Worm (Caenorhabditis elegans): Measurements from ENCODE around the gene sams-1.

Gene sams-1

DNA sequence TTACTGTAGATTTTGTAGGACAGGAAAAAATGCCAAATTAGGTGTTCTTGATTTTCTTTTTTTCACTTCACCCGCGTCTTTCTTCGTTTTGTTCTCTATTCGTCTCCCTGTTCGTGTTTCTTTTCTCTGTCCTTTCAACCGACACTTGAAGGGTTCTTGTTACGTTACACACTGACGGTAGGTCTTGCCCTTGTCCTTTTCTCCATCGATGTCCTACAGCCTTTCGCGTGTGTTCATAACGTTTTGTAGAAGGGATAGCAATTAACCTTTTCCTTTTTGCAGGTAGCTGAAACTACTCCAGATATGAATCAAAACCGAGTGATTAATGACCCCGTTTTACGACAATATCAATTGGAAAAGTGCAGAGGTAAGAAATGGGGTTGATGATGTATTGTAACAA, 41.6 kb upstream of the sams-1 start, which contains the start of gene F55G7.1 (continued):
- peak in 1 of 2 experiments; percentile 95 for TF ChIP-seq unc-62 (GFP tag; optimal IDR thresholded peaks at IDR 0.05 in 1 of 2)
- no peak for TF ChIP-seq unc-62 (tag; optimal IDR thresholded peaks at IDR 0.05)
- TF ChIP-seq lin-1 (GFP tag; IDR thresholded peaks at IDR 0.05): no peak

DNA sequence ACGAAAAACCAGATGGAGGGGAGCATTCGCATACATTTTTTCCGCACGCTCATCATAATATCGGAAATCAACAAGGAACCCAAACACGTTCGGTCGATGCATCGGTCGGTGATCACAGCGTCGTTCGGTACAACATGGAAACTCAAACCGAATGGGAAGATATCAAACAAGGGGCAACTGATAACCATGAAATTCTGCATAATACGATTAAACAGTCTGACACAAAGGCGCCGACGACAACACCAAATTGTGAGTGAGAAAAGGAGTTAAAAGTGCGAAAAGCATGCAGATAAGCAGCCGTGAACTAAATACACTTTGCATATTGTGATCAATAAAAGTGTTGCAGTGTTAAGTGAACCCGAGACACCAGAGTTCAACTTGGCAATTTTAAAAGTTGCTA, 40.5 kb upstream of the sams-1 start:
- TF ChIP-seq spr-3 (GFP tag; optimal IDR thresholded peaks at IDR 0.05) (no peak), hlh-11 (tag; optimal IDR thresholded peaks at IDR 0.05) (peak; percentile 58), pqm-1 (tag; optimal IDR thresholded peaks at IDR 0.05) (peak; percentile 29), nhr-48 (tag; optimal IDR thresholded peaks at IDR 0.05) (peak; percentile 8), dve-1 (tag; optimal IDR thresholded peaks at IDR 0.05; ENCODE audit: insufficient read depth) (peak; percentile 51), dmd-8 (GFP tag; IDR thresholded peaks at IDR 0.05) (no peak), F49E8.2 (tag; optimal IDR thresholded peaks at IDR 0.05; ENCODE audit: borderline replicate concordance) (no peak), dmd-6 (GFP tag; IDR thresholded peaks at IDR 0.05) (peak; percentile 59), daf-16 (GFP tag; optimal IDR thresholded peaks at IDR 0.05) (no peak), daf-16 (tag; optimal IDR thresholded peaks at IDR 0.05) (peak; percentile 75), fkh-10 (GFP tag; optimal IDR thresholded peaks at IDR 0.05) (no peak), mxl-2 (GFP tag; conservative IDR thresholded peaks at IDR 0.05) (no peak)

DNA sequence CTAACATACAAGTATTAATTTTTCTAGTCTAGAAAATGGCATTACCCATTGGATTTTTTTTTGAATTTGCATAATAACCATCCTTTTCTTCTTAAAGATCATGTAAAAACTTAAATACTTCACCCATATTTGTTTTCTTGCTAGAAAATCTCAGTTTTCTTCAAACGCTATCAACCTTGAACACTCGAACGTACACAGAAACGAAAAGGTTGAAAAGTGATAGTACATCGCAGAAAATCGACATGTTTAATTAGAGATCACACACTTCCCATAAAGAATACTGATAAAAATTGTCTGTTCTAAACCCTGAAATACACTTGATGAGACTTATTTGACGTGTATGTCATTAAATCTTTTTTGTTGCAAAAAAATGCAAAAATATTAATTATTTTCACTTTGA, 38.2 kb upstream of the sams-1 start, which contains the start of gene F55G7.4:
Gene F55G7.4 (plus strand): TSS at position 301 of the 400 bp plus-strand sequence.
- TF ChIP-seq aly-2 (tag; optimal IDR thresholded peaks at IDR 0.05) (no peak), jun-1 (tag; optimal IDR thresholded peaks at IDR 0.05) (no peak), T20F7.1 (GFP tag; optimal IDR thresholded peaks at IDR 0.05) (no peak), dmd-6 (GFP tag; IDR thresholded peaks at IDR 0.05) (no peak), R02D3.7 (tag; optimal IDR thresholded peaks at IDR 0.05) (no peak), lin-1 (GFP tag; IDR thresholded peaks at IDR 0.05) (no peak), nhr-10 (tag; optimal IDR thresholded peaks at IDR 0.05) (no peak), lin-38 (GFP tag; IDR thresholded peaks at IDR 0.05) (no peak), nhr-48 (tag; optimal IDR thresholded peaks at IDR 0.05) (no peak), arid-1 (GFP tag; conservative IDR thresholded peaks at IDR 0.05) (no peak), F26F4.8 (GFP tag; conservative IDR thresholded peaks at IDR 0.05) (no peak), zfp-3 (GFP tag; conservative IDR thresholded peaks at IDR 0.05) (no peak), nhr-237 (tag; optimal IDR thresholded peaks at IDR 0.05) (no peak), daf-8 (GFP tag; IDR thresholded peaks at IDR 0.05) (no peak), zip-2 (tag; optimal IDR thresholded peaks at IDR 0.05) (no peak)

DNA sequence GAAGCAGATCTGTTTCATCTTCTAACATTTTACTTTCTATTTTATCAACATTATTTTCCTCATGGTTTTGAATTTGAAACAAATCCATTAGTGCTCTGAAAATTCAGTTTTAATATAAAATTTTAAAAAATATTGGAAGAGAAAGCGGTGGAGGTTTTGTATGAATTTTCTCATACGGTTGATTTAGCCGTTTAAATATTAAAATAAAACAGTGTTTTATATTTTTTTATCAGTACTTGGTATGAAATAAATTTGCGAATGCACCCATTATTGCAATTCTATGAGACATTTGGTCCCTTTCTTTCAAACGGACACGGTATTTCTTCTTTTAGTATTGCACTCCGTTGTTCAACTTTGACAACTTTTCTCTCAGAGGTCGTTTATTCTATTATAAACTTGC, 34.2 kb upstream of the sams-1 start, which contains the start of gene dot-1.4:
Gene dot-1.4 (minus strand): TSS at position 101 of the 400 bp plus-strand sequence.
- TF ChIP-seq mep-1 (tag; optimal IDR thresholded peaks at IDR 0.05) (no peak), saeg-2 (GFP tag; IDR thresholded peaks at IDR 0.05) (no peak)

DNA sequence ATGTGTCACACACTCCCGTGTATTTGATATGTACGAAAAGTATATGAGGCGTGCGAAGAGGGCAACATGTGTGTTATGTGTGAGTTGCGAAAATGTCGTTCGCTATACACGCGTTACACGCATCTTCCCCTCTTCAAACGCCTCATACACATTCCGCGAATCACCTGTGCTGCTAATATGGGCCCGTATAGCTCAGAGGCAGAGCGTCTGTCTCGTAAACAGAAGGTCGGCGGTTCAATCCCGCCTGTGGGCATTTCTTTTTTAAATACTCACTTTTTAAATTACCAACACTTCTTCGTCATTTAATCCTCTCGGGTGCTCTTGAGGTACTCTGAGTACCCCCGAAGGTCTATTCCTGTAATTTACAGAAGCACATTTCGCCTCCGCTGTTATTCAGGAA, 32.2 kb upstream of the sams-1 start:
- no peak for TF ChIP-seq nhr-102 (tag; optimal IDR thresholded peaks at IDR 0.05)
- no peak for TF ChIP-seq ama-1 (optimal IDR thresholded peaks at IDR 0.05)
- TF ChIP-seq lin-1 (GFP tag; IDR thresholded peaks at IDR 0.05): no peak
- 0 out of 2 replicates have a peak, but pooled peaks have one; percentile 45 for TF ChIP-seq daf-19 (GFP tag; conservative IDR thresholded peaks at IDR 0.05)
- no peak for TF ChIP-seq hlh-11 (tag; optimal IDR thresholded peaks at IDR 0.05)
- no peak for TF ChIP-seq daf-8 (GFP tag; IDR thresholded peaks at IDR 0.05)
- TF ChIP-seq dpl-1 (GFP tag; optimal IDR thresholded peaks at IDR 0.05): no peak
- no peak; the same call in 1 of the 2 replicates for TF ChIP-seq ctbp-1 (GFP tag; IDR thresholded peaks at IDR 0.05)
- TF ChIP-seq Y75B8A.6 (GFP tag; IDR thresholded peaks at IDR 0.05): no peak
- no peak for TF ChIP-seq nhr-237 (tag; optimal IDR thresholded peaks at IDR 0.05)
- no peak for TF ChIP-seq ZK546.5 (tag; optimal IDR thresholded peaks at IDR 0.05)
- no peak for TF ChIP-seq zfp-2 (tag; optimal IDR thresholded peaks at IDR 0.05)
- TF ChIP-seq duxl-1 (tag; optimal IDR thresholded peaks at IDR 0.05; ENCODE audit: poor library complexity): no peak
- no peak for TF ChIP-seq F37D6.2 (tag; optimal IDR thresholded peaks at IDR 0.05)
- peak; percentile 7 for TF ChIP-seq lir-3 (tag; optimal IDR thresholded peaks at IDR 0.05)
- TF ChIP-seq snpc-1.2 (GFP tag; IDR thresholded peaks at IDR 0.05): peak; percentile 93
- TF ChIP-seq lim-7 (GFP tag; IDR thresholded peaks at IDR 0.05): peak; percentile 82; the same call in 1 of the 2 replicates
- peak; percentile 75 for TF ChIP-seq Y48G9A.11 (GFP tag; IDR thresholded peaks at IDR 0.05)
- TF ChIP-seq saeg-2 (GFP tag; IDR thresholded peaks at IDR 0.05): no peak
- 0 out of 2 replicates have a peak, but pooled peaks have one; percentile 10 for TF ChIP-seq nhr-41 (GFP tag; IDR thresholded peaks at IDR 0.05)
- TF ChIP-seq mes-2 (tag; optimal IDR thresholded peaks at IDR 0.05; ENCODE audit: poor library complexity, severe bottlenecking): no peak

Measured in whole organism, L4 larva.